Fruit fly (Drosophila melanogaster): ENCODE data around the gene CG8852.

dm6 chr2L:3534227-3534842 lies 9.4 kb downstream of the CG8852 start:
- peak; percentile 51 for TF ChIP-seq CG14441 (GFP tag; IDR thresholded peaks at IDR 0.05)
- no peak for TF ChIP-seq jigr1 (GFP tag; IDR thresholded peaks at IDR 0.05)
- TF ChIP-seq fru (optimal IDR thresholded peaks at IDR 0.05) = no peak
- TF ChIP-seq Max (GFP tag; optimal IDR thresholded peaks at IDR 0.05) = no peak
- TF ChIP-seq kni (GFP tag; optimal IDR thresholded peaks at IDR 0.05) = no peak
- TF ChIP-seq Oli (tag; optimal IDR thresholded peaks at IDR 0.05) = peak; percentile 61
- TF ChIP-seq CG7556 (GFP tag; optimal IDR thresholded peaks at IDR 0.05) = peak; percentile 9
- TF ChIP-seq en (GFP tag; optimal IDR thresholded peaks at IDR 0.05) = peak; percentile 4
- TF ChIP-seq Fer2 (tag; optimal IDR thresholded peaks at IDR 0.05) = no peak
- peak; percentile 35; the same call in 1 of the 2 replicates for TF ChIP-seq CG3847 (GFP tag; IDR thresholded peaks at IDR 0.05)
- no peak for TF ChIP-seq Lpt (GFP tag; optimal IDR thresholded peaks at IDR 0.05)
- peak; percentile 58 for TF ChIP-seq ttk (GFP tag; IDR thresholded peaks at IDR 0.05)
- peak; percentile 49; the same call in 2 of the 3 replicates for TF ChIP-seq H15 (GFP tag; IDR thresholded peaks at IDR 0.05)

Measured in whole organism, embryonic.